Fruit fly (Drosophila melanogaster) whole organism, prepupa: ENCODE measurements around the gene disp.
A peak's percentile ranks its signal among the peaks of the same experiment; 100 is the strongest.

Experiments used
- CG4318 ChIP-seq: fragments of 200-800 bp; sonication (Bioruptor generic); optimal IDR thresholded peaks from 3 replicates; lab custom pipeline; 2017; ENCODE audit warnings: missing biosample characterization, mild to moderate bottlenecking, missing genetic modification characterization
- CG6163 ChIP-seq: fragments of 200-800 bp; sonication (Bioruptor generic); IDR thresholded peaks from 3 replicates; pipeline ENCODE4 v1.3.6; 2022; ENCODE audit warnings: missing biosample characterization, missing genetic modification characterization
- CG6792 ChIP-seq: fragments of 200-800 bp; sonication (Bioruptor generic); optimal IDR thresholded peaks from 3 replicates; lab custom pipeline; 2016; ENCODE audit warnings: missing biosample characterization, missing genetic modification characterization
- CG9139 ChIP-seq: fragments of 200-800 bp; sonication (Bioruptor generic); optimal IDR thresholded peaks from 3 replicates; lab custom pipeline; 2017; ENCODE audit warnings: missing biosample characterization, mild to moderate bottlenecking, missing genetic modification characterization
- Gug ChIP-seq: fragments of 200-800 bp; sonication (Bioruptor generic); IDR thresholded peaks from 2 replicates; pipeline ENCODE4 v1.3.6; 2022; ENCODE audit warnings: missing biosample characterization, missing genetic modification characterization
- Hr39 ChIP-seq: fragments of 200-800 bp; sonication (Bioruptor generic); optimal IDR thresholded peaks from 2 replicates; lab custom pipeline; 2016; ENCODE audit warnings: missing biosample characterization, missing genetic modification characterization
- Hr4 ChIP-seq: fragments of 200-800 bp; sonication (Bioruptor generic); optimal IDR thresholded peaks from 3 replicates; lab custom pipeline; 2016; ENCODE audit warnings: missing biosample characterization, missing genetic modification characterization
- OdsH ChIP-seq: fragments of 200-800 bp; sonication (Bioruptor generic); optimal IDR thresholded peaks from 3 replicates; lab custom pipeline; 2016; ENCODE audit warnings: missing biosample characterization, missing genetic modification characterization
- Smox ChIP-seq: fragments of 200-800 bp; sonication (Bioruptor generic); optimal IDR thresholded peaks from 3 replicates; lab custom pipeline; 2016; ENCODE audit warnings: missing biosample characterization, missing genetic modification characterization
- Sox102F ChIP-seq: fragments of 200-800 bp; sonication (Bioruptor generic); optimal IDR thresholded peaks from 2 replicates; lab custom pipeline; 2016; ENCODE audit warnings: missing biosample characterization, mild to moderate bottlenecking, missing genetic modification characterization
- esn ChIP-seq: fragments of 200-800 bp; sonication (Bioruptor generic); optimal IDR thresholded peaks from 2 replicates; lab custom pipeline; 2016; ENCODE audit warnings: missing biosample characterization, mild to moderate bottlenecking, missing genetic modification characterization, moderate library complexity
- pdm3 ChIP-seq: fragments of 200-800 bp; sonication (Bioruptor generic); optimal IDR thresholded peaks from 3 replicates; lab custom pipeline; 2016; ENCODE audit warnings: missing biosample characterization, missing genetic modification characterization

dm6 chr3R:5824456-5824855, 31.7 kb downstream of the disp start, which contains the start of the genes Sec20 and dgrn:
- peak; percentile 67 for TF ChIP-seq Hr4 (GFP tag; lab: Kevin White, UChicago)
- no peak for TF ChIP-seq CG4318 (GFP tag; lab: Kevin White, UChicago)
- peak; percentile 66 for TF ChIP-seq CG6792
- peak; percentile 74 for TF ChIP-seq OdsH
- no peak for TF ChIP-seq CG6163
- TF ChIP-seq pdm3 (GFP tag; lab: Kevin White, UChicago), result no peak
- TF ChIP-seq CG9139 (GFP tag; lab: Kevin White, UChicago), result no peak
- peak; percentile 78 for TF ChIP-seq esn (GFP tag; lab: Kevin White, UChicago)
- peak; percentile 53 for TF ChIP-seq Hr39 (GFP tag; lab: Kevin White, UChicago)
- no peak for TF ChIP-seq Sox102F (GFP tag; lab: Kevin White, UChicago)
- no peak for TF ChIP-seq Smox (GFP tag; lab: Kevin White, UChicago)
- TF ChIP-seq Gug (GFP tag; lab: Robert Waterston, UW), result 0 out of 2 replicates have a peak, but pooled peaks have one; percentile 32
